Fruit fly (Drosophila melanogaster) whole organism, embryonic: Measurements from ENCODE around the gene CG1622.

Experiments used
- CG10462 ChIP-seq: fragments of 200-800 bp; sonication (Bioruptor generic); optimal IDR thresholded peaks from 2 replicates; lab custom pipeline; 2016; ENCODE audit warnings: missing biosample characterization, missing genetic modification characterization
- CG10979 ChIP-seq: fragments of 200-800 bp; sonication (Bioruptor generic); optimal IDR thresholded peaks from 2 replicates; lab custom pipeline; 2018; ENCODE audit warnings: missing biosample characterization, mild to moderate bottlenecking, missing genetic modification characterization, moderate library complexity
- CG1233 ChIP-seq: fragments of 200-800 bp; sonication (Bioruptor generic); optimal IDR thresholded peaks from 4 replicates; lab custom pipeline; 2018; ENCODE audit warnings: missing biosample characterization, mild to moderate bottlenecking, missing genetic modification characterization
- CG12744 ChIP-seq: fragments of 200-800 bp; sonication (Bioruptor generic); optimal IDR thresholded peaks from 2 replicates; lab custom pipeline; 2016; ENCODE audit warnings: missing biosample characterization, missing genetic modification characterization
- CG15269 ChIP-seq: fragments of 200-800 bp; sonication (Bioruptor generic); optimal IDR thresholded peaks from 2 replicates; lab custom pipeline; 2018; ENCODE audit warnings: missing biosample characterization, mild to moderate bottlenecking, missing genetic modification characterization, moderate library complexity
- CG15514 ChIP-seq: fragments of 200-800 bp; sonication (Bioruptor generic); optimal IDR thresholded peaks from 3 replicates; lab custom pipeline; 2017; ENCODE audit warnings: missing biosample characterization, missing genetic modification characterization, mild to moderate bottlenecking, moderate library complexity, missing genetic modification reagents
- CG16779 ChIP-seq: fragments of 200-800 bp; sonication (Bioruptor generic); IDR thresholded peaks from 2 replicates; pipeline ENCODE4 v1.3.6; 2022; ENCODE audit warnings: missing biosample characterization, missing genetic modification characterization
- CG16815 ChIP-seq: fragments of 200-800 bp; sonication (Bioruptor generic); optimal IDR thresholded peaks from 3 replicates; lab custom pipeline; 2017; ENCODE audit warnings: missing biosample characterization, mild to moderate bottlenecking, missing genetic modification characterization
- CG17385 ChIP-seq: fragments of 200-800 bp; sonication (Bioruptor generic); optimal IDR thresholded peaks from 3 replicates; lab custom pipeline; 2018; ENCODE audit warnings: missing biosample characterization, mild to moderate bottlenecking, missing genetic modification characterization
- CG17612 ChIP-seq: fragments of 200-800 bp; sonication (Bioruptor generic); IDR thresholded peaks from 2 replicates; pipeline ENCODE4 v1.3.6; 2022; ENCODE audit warnings: missing biosample characterization, missing genetic modification characterization
- CG17802 ChIP-seq: fragments of 200-800 bp; sonication (Bioruptor generic); optimal IDR thresholded peaks from 2 replicates; lab custom pipeline; 2018; ENCODE audit warnings: missing biosample characterization, mild to moderate bottlenecking, missing genetic modification characterization, moderate library complexity
- CG17829 ChIP-seq: fragments of 200-800 bp; optimal IDR thresholded peaks from 2 replicates; lab custom pipeline; 2019; ENCODE audit warnings: missing biosample characterization, mild to moderate bottlenecking, missing genetic modification characterization, moderate library complexity
- CG34376 ChIP-seq: fragments of 200-800 bp; sonication (Bioruptor generic); optimal IDR thresholded peaks from 2 replicates; lab custom pipeline; 2018; ENCODE audit warnings: missing biosample characterization, mild to moderate bottlenecking, missing genetic modification characterization
- CG4404 ChIP-seq: fragments of 200-800 bp; sonication (Bioruptor generic); IDR thresholded peaks from 2 replicates; pipeline ENCODE4 v1.3.6; 2022; ENCODE audit warnings: missing biosample characterization, missing genetic modification characterization
- CG4730 ChIP-seq: fragments of 200-800 bp; sonication (Bioruptor generic); IDR thresholded peaks from 2 replicates; pipeline ENCODE4 v1.3.6; 2022; ENCODE audit warnings: missing biosample characterization, missing genetic modification characterization
- CG6683 ChIP-seq: fragments of 200-800 bp; sonication (Bioruptor generic); optimal IDR thresholded peaks from 2 replicates; lab custom pipeline; 2017; ENCODE audit warnings: missing biosample characterization, mild to moderate bottlenecking, missing genetic modification characterization, missing genetic modification reagents
- CG8944 ChIP-seq: fragments of 200-800 bp; sonication (Bioruptor generic); optimal IDR thresholded peaks from 3 replicates; lab custom pipeline; 2016; ENCODE audit warnings: missing biosample characterization, missing genetic modification characterization
- CG9932 ChIP-seq: fragments of 200-800 bp; sonication (Bioruptor generic); IDR thresholded peaks from 2 replicates; pipeline ENCODE4 v1.3.6; 2022; ENCODE audit warnings: missing biosample characterization, missing genetic modification characterization
- CTCF ChIP-seq: fragments of 200-800 bp; sonication (Bioruptor generic); optimal IDR thresholded peaks from 2 replicates; lab custom pipeline; 2017; ENCODE audit warnings: missing biosample characterization, mild to moderate bottlenecking, missing genetic modification characterization, moderate library complexity
- D ChIP-seq, 2 experiments: fragments of 200-800 bp in 1 of 2; fragments of >200 bp in 1 of 2; sonication (Bioruptor generic) in 1 of 2; optimal IDR thresholded peaks; 2 replicates in 1 of 2; 3 replicates in 1 of 2; lab custom pipeline; 2017; ENCODE audit warnings: mild to moderate bottlenecking in 1 of 2, missing biosample characterization in 1 of 2, missing genetic modification characterization in 1 of 2, missing genetic modification reagents in 1 of 2
- Deaf1 ChIP-seq: fragments of 200-800 bp; optimal IDR thresholded peaks from 3 replicates; lab custom pipeline; 2019; ENCODE audit warnings: missing biosample characterization, mild to moderate bottlenecking, missing genetic modification characterization, moderate library complexity
- Dip2 ChIP-seq: fragments of 200-800 bp; sonication (Bioruptor generic); IDR thresholded peaks from 2 replicates; pipeline ENCODE4 v1.3.6; 2022; ENCODE audit warnings: missing biosample characterization, missing genetic modification characterization
- Doc3 ChIP-seq: fragments of 200-800 bp; sonication (Bioruptor generic); IDR thresholded peaks from 3 replicates; pipeline ENCODE4 v1.3.6; 2022; ENCODE audit warnings: missing biosample characterization, missing genetic modification characterization; ENCODE audit not compliant: partially characterized antibody
- Gsc ChIP-seq: fragments of 200-800 bp; sonication (Bioruptor generic); IDR thresholded peaks from 2 replicates; pipeline ENCODE4 v1.3.6; 2022; ENCODE audit warnings: missing biosample characterization, missing genetic modification characterization
- HLH4C ChIP-seq: fragments of 200-800 bp; sonication (Bioruptor generic); IDR thresholded peaks from 3 replicates; pipeline ENCODE4 v1.3.6; 2022; ENCODE audit warnings: missing biosample characterization, missing genetic modification characterization; ENCODE audit not compliant: partially characterized antibody
- HLHmδ ChIP-seq: fragments of 200-800 bp; sonication (Bioruptor generic); optimal IDR thresholded peaks from 2 replicates; lab custom pipeline; 2018; ENCODE audit warnings: missing biosample characterization, mild to moderate bottlenecking, missing genetic modification characterization, moderate library complexity
- Jarid2 ChIP-seq: fragments of 200-800 bp; sonication (Bioruptor generic); optimal IDR thresholded peaks from 3 replicates; lab custom pipeline; 2017; ENCODE audit warnings: mild to moderate bottlenecking, missing biosample characterization, missing genetic modification reagents, missing genetic modification characterization
- Kr ChIP-seq: fragments of 200-800 bp; sonication (Bioruptor generic); optimal IDR thresholded peaks from 2 replicates; lab custom pipeline; 2017; ENCODE audit warnings: missing biosample characterization, mild to moderate bottlenecking, missing genetic modification characterization
- Nf-YB ChIP-seq: fragments of 200-800 bp; sonication (Bioruptor generic); optimal IDR thresholded peaks from 3 replicates; lab custom pipeline; 2019; ENCODE audit warnings: missing biosample characterization, mild to moderate bottlenecking, missing genetic modification characterization, moderate library complexity
- Ravus ChIP-seq: fragments of 200-800 bp; sonication (Bioruptor generic); IDR thresholded peaks from 2 replicates; pipeline ENCODE4 v1.3.6; 2022; ENCODE audit warnings: missing biosample characterization, missing genetic modification characterization
- Scr ChIP-seq: fragments of 200-800 bp; sonication (Bioruptor generic); IDR thresholded peaks from 2 replicates; pipeline ENCODE4 v1.3.6; 2022; ENCODE audit warnings: missing biosample characterization, missing genetic modification characterization; ENCODE audit not compliant: partially characterized antibody
- Six4 ChIP-seq: fragments of 200-800 bp; sonication (Bioruptor generic); optimal IDR thresholded peaks from 2 replicates; lab custom pipeline; 2016; ENCODE audit warnings: missing biosample characterization, missing genetic modification characterization
- Sox100B ChIP-seq: fragments of 200-800 bp; sonication (Bioruptor generic); optimal IDR thresholded peaks from 3 replicates; lab custom pipeline; 2018; ENCODE audit warnings: missing biosample characterization, mild to moderate bottlenecking, missing genetic modification characterization
- Xrp1 ChIP-seq: fragments of 200-800 bp; sonication (Bioruptor generic); IDR thresholded peaks from 2 replicates; pipeline ENCODE4 v1.3.6; 2022; ENCODE audit warnings: missing biosample characterization, missing genetic modification characterization
- crp ChIP-seq, 2 experiments: fragments of 200-800 bp; sonication (Bioruptor generic); optimal IDR thresholded peaks; 2 replicates in 1 of 2; 3 replicates in 1 of 2; lab custom pipeline; 2017; ENCODE audit warnings: missing biosample characterization in 2 of 2, missing genetic modification characterization in 2 of 2, mild to moderate bottlenecking in 1 of 2, moderate library complexity in 1 of 2
- da ChIP-seq: fragments of 200-800 bp; sonication (Bioruptor generic); optimal IDR thresholded peaks from 2 replicates; lab custom pipeline; 2016; ENCODE audit warnings: missing biosample characterization, missing genetic modification characterization
- disco-r ChIP-seq: fragments of 200-800 bp; sonication (Bioruptor generic); optimal IDR thresholded peaks from 2 replicates; lab custom pipeline; 2016; ENCODE audit warnings: missing biosample characterization, missing genetic modification characterization
- gcm2 ChIP-seq: fragments of 200-800 bp; sonication (Bioruptor generic); optimal IDR thresholded peaks from 2 replicates; lab custom pipeline; 2016; ENCODE audit warnings: missing biosample characterization, missing genetic modification characterization
- jumu ChIP-seq: fragments of 200-800 bp; sonication (Bioruptor generic); optimal IDR thresholded peaks from 3 replicates; lab custom pipeline; 2016; ENCODE audit warnings: missing biosample characterization, missing genetic modification characterization
- kay ChIP-seq: fragments of 200-800 bp; sonication (Bioruptor generic); optimal IDR thresholded peaks from 2 replicates; lab custom pipeline; 2016; ENCODE audit warnings: missing biosample characterization, missing genetic modification characterization
- maf-S ChIP-seq: fragments of 200-800 bp; sonication (Bioruptor generic); optimal IDR thresholded peaks from 2 replicates; lab custom pipeline; 2016; ENCODE audit warnings: missing biosample characterization, missing genetic modification characterization
- mirr ChIP-seq: fragments of 200-800 bp; sonication (Bioruptor generic); optimal IDR thresholded peaks from 3 replicates; lab custom pipeline; 2018; ENCODE audit warnings: missing biosample characterization, mild to moderate bottlenecking, missing genetic modification characterization
- nerfin-1 ChIP-seq: fragments of 200-800 bp; sonication (Bioruptor generic); optimal IDR thresholded peaks from 3 replicates; lab custom pipeline; 2019; ENCODE audit warnings: missing biosample characterization, mild to moderate bottlenecking, missing genetic modification characterization, moderate library complexity
- nerfin-2 ChIP-seq: fragments of 200-800 bp; sonication (Bioruptor generic); IDR thresholded peaks from 2 replicates; pipeline ENCODE4 v1.3.6; 2022; ENCODE audit warnings: missing biosample characterization, missing genetic modification characterization; ENCODE audit not compliant: partially characterized antibody
- nmo ChIP-seq: fragments of 200-800 bp; sonication (Bioruptor generic); optimal IDR thresholded peaks from 2 replicates; lab custom pipeline; 2018; ENCODE audit warnings: missing biosample characterization, mild to moderate bottlenecking, missing genetic modification characterization, moderate library complexity
- row ChIP-seq: fragments of 200-800 bp; sonication (Bioruptor generic); IDR thresholded peaks from 3 replicates; pipeline ENCODE4 v1.3.6; 2022; ENCODE audit warnings: missing biosample characterization, missing genetic modification characterization
- sens ChIP-seq: fragments of 200-800 bp; sonication (Bioruptor generic); peaks from one replicate; lab custom pipeline; 2016; ENCODE audit warnings: missing biosample characterization, missing genetic modification characterization
- tio ChIP-seq: fragments of 200-800 bp; sonication (Bioruptor generic); optimal IDR thresholded peaks from 2 replicates; lab custom pipeline; 2017; ENCODE audit warnings: missing biosample characterization, missing genetic modification characterization, inconsistent platforms
- twi ChIP-seq: fragments of 200-800 bp; optimal IDR thresholded peaks from 2 replicates; lab custom pipeline; 2019; ENCODE audit warnings: missing biosample characterization, mild to moderate bottlenecking, missing genetic modification characterization, moderate library complexity
- yki ChIP-seq: fragments of >200 bp; optimal IDR thresholded peaks from 3 replicates; lab custom pipeline; 2018
- zen ChIP-seq: fragments of 200-800 bp; sonication (Bioruptor generic); optimal IDR thresholded peaks from 3 replicates; lab custom pipeline; 2018; ENCODE audit warnings: missing biosample characterization, mild to moderate bottlenecking, missing genetic modification characterization, moderate library complexity

CG1622 gene

dm6 chrX:13323114-13323513 lies 26.2 kb downstream of the CG1622 start (continued):
- TF ChIP-seq Gsc (no peak), Doc3 (GFP tag; lab: Robert Waterston, UW) (no peak), CG17385 (GFP tag; lab: Kevin White, UChicago) (peak; percentile 54), nerfin-1 (tag; lab: Kevin White, UChicago) (no peak), CG4404 (peak; percentile 38; the same call in 1 of the 2 replicates), Six4 (peak; percentile 50), Scr (GFP tag; lab: Robert Waterston, UW) (no peak), nerfin-2 (GFP tag; lab: Robert Waterston, UW) (no peak), da (GFP tag; lab: Kevin White, UChicago) (no peak), jumu (GFP tag; lab: Kevin White, UChicago) (peak; percentile 21), Jarid2 (GFP tag; lab: Kevin White, UChicago) (no peak), D (optimal IDR thresholded peaks at IDR 0.05; lab: Kevin White, UChicago) (no peak), D (GFP tag; optimal IDR thresholded peaks at IDR 0.05; lab: Kevin White, UChicago) (peak; percentile 18), yki (lab: Kevin White, UChicago) (no peak), CG4730 (GFP tag; lab: Robert Waterston, UW) (no peak), CG16779 (GFP tag; lab: Robert Waterston, UW) (no peak), CG15514 (GFP tag; lab: Kevin White, UChicago) (peak; percentile 2), CG8944 (peak; percentile 53), disco-r (peak; percentile 39), CG15269 (tag; lab: Kevin White, UChicago) (peak; percentile 71), gcm2 (GFP tag; lab: Kevin White, UChicago) (no peak), row (GFP tag; lab: Robert Waterston, UW) (peak; percentile 69), CG16815 (GFP tag; lab: Kevin White, UChicago) (peak; percentile 39), maf-S (GFP tag; lab: Kevin White, UChicago) (peak; percentile 73), CG17802 (tag; lab: Kevin White, UChicago) (no peak), CG34376 (no peak), HLH4C (no peak), CG10979 (peak; percentile 37), CG1233 (no peak), CG9932 (GFP tag; lab: Robert Waterston, UW) (peak; percentile 48), Nf-YB (peak; percentile 30), CTCF (GFP tag; lab: Kevin White, UChicago) (no peak), CG6683 (GFP tag; lab: Kevin White, UChicago) (no peak), tio (peak; percentile 81), Ravus (no peak), zen (tag; lab: Kevin White, UChicago) (no peak), Deaf1 (tag; lab: Kevin White, UChicago) (peak; percentile 22), Dip2 (GFP tag; lab: Robert Waterston, UW) (no peak), sens (GFP tag; lab: Kevin White, UChicago) (peak; percentile 94), CG17829 (tag; lab: Kevin White, UChicago) (peak; percentile 37), crp (GFP tag; optimal IDR thresholded peaks at IDR 0.05; lab: Kevin White, UChicago) (no peak), Sox100B (peak; percentile 66), kay (no peak), CG12744 (GFP tag; lab: Kevin White, UChicago) (peak; percentile 54), Kr (GFP tag; lab: Kevin White, UChicago) (no peak), twi (no peak), CG17612 (GFP tag; lab: Robert Waterston, UW) (no peak), CG10462 (GFP tag; lab: Kevin White, UChicago) (no peak), mirr (GFP tag; lab: Kevin White, UChicago) (no peak), nmo (GFP tag; lab: Kevin White, UChicago) (peak; percentile 50), Xrp1 (GFP tag; lab: Robert Waterston, UW) (peak; percentile 62; the same call in 1 of the 2 replicates), HLHmδ (GFP tag; lab: Kevin White, UChicago) (no peak)
